Fruit fly (Drosophila melanogaster) whole organism, embryonic: ENCODE measurements around the gene CG32295.
A peak's percentile ranks its signal among the peaks of the same experiment; 100 is the strongest.

Experiments
- Asciz ChIP-seq: fragments of 200-800 bp; sonication (Bioruptor generic); optimal IDR thresholded peaks from 2 replicates; lab custom pipeline; 2017; ENCODE audit warnings: missing biosample characterization, mild to moderate bottlenecking, missing genetic modification characterization, missing genetic modification reagents
- B-H2 ChIP-seq: fragments of 200-800 bp; sonication (Bioruptor generic); optimal IDR thresholded peaks from 2 replicates; lab custom pipeline; 2018; ENCODE audit warnings: missing biosample characterization, mild to moderate bottlenecking, missing genetic modification characterization
- BEAF-32 ChIP-seq: fragments of 200-800 bp; sonication (Bioruptor generic); optimal IDR thresholded peaks from 3 replicates; lab custom pipeline; 2017; ENCODE audit warnings: missing biosample characterization, missing genetic modification characterization, mild to moderate bottlenecking, moderate library complexity, missing genetic modification reagents
- CG12299 ChIP-seq: fragments of 200-800 bp; sonication (Bioruptor generic); optimal IDR thresholded peaks from 2 replicates; lab custom pipeline; 2018; ENCODE audit warnings: missing biosample characterization, mild to moderate bottlenecking, missing genetic modification characterization
- CG12744 ChIP-seq: fragments of 200-800 bp; sonication (Bioruptor generic); optimal IDR thresholded peaks from 2 replicates; lab custom pipeline; 2016; ENCODE audit warnings: missing biosample characterization, missing genetic modification characterization
- CG13287 ChIP-seq: fragments of 200-800 bp; sonication (Bioruptor generic); IDR thresholded peaks from 2 replicates; pipeline ENCODE4 v1.3.6; 2022; ENCODE audit warnings: missing biosample characterization, missing genetic modification characterization; ENCODE audit not compliant: partially characterized antibody
- CG13624 ChIP-seq: fragments of 200-800 bp; sonication (Bioruptor generic); optimal IDR thresholded peaks from 2 replicates; lab custom pipeline; 2016; ENCODE audit warnings: missing biosample characterization, missing genetic modification characterization
- CG15269 ChIP-seq: fragments of 200-800 bp; sonication (Bioruptor generic); optimal IDR thresholded peaks from 2 replicates; lab custom pipeline; 2018; ENCODE audit warnings: missing biosample characterization, mild to moderate bottlenecking, missing genetic modification characterization, moderate library complexity
- CG15514 ChIP-seq: fragments of 200-800 bp; sonication (Bioruptor generic); optimal IDR thresholded peaks from 3 replicates; lab custom pipeline; 2017; ENCODE audit warnings: missing biosample characterization, missing genetic modification characterization, mild to moderate bottlenecking, moderate library complexity, missing genetic modification reagents
- CG17829 ChIP-seq: fragments of 200-800 bp; optimal IDR thresholded peaks from 2 replicates; lab custom pipeline; 2019; ENCODE audit warnings: missing biosample characterization, mild to moderate bottlenecking, missing genetic modification characterization, moderate library complexity
- CG34224 ChIP-seq: fragments of 200-800 bp; sonication (Bioruptor generic); IDR thresholded peaks from 3 replicates; pipeline ENCODE4 v1.3.6; 2022; ENCODE audit warnings: missing biosample characterization, missing genetic modification characterization; ENCODE audit not compliant: partially characterized antibody
- CG42726 ChIP-seq: fragments of 200-800 bp; sonication (Bioruptor generic); IDR thresholded peaks from 2 replicates; pipeline ENCODE4 v1.3.6; 2022; ENCODE audit warnings: missing biosample characterization, missing genetic modification characterization; ENCODE audit not compliant: partially characterized antibody
- CG4424 ChIP-seq: fragments of 200-800 bp; sonication (Bioruptor generic); optimal IDR thresholded peaks from 3 replicates; lab custom pipeline; 2016; ENCODE audit warnings: missing biosample characterization, missing genetic modification characterization
- CG6791 ChIP-seq: fragments of 200-800 bp; sonication (Bioruptor generic); IDR thresholded peaks from 3 replicates; pipeline ENCODE4 v1.3.6; 2022; ENCODE audit warnings: missing biosample characterization, missing genetic modification characterization; ENCODE audit not compliant: partially characterized antibody
- CG7963 ChIP-seq: fragments of 200-800 bp; sonication (Bioruptor generic); IDR thresholded peaks from 3 replicates; pipeline ENCODE4 v1.3.6; 2022; ENCODE audit warnings: missing biosample characterization, missing genetic modification characterization; ENCODE audit not compliant: partially characterized antibody
- CG8290 ChIP-seq, 3 experiments: fragments of 200-800 bp; sonication (Bioruptor generic); optimal IDR thresholded peaks; 2 replicates each; lab custom pipeline; 2016 to 2019; ENCODE audit warnings: missing biosample characterization in 3 of 3, missing genetic modification characterization in 3 of 3, mild to moderate bottlenecking in 2 of 3, moderate library complexity in 1 of 3
- CG8359 ChIP-seq: fragments of 200-800 bp; sonication (Bioruptor generic); optimal IDR thresholded peaks from 2 replicates; lab custom pipeline; 2017; ENCODE audit warnings: missing biosample characterization, mild to moderate bottlenecking, missing genetic modification characterization, borderline replicate concordance
- CHES-1-like ChIP-seq: fragments of 200-800 bp; sonication (Bioruptor generic); optimal IDR thresholded peaks from 2 replicates; lab custom pipeline; 2016; ENCODE audit warnings: missing biosample characterization, missing genetic modification characterization
- Dbx ChIP-seq: fragments of 200-800 bp; sonication (Bioruptor generic); IDR thresholded peaks from 3 replicates; pipeline ENCODE4 v1.3.6; 2022; ENCODE audit warnings: missing biosample characterization, missing genetic modification characterization
- Dp ChIP-seq: fragments of 200-800 bp; sonication (Bioruptor generic); optimal IDR thresholded peaks from 2 replicates; lab custom pipeline; 2018; ENCODE audit warnings: missing biosample characterization, mild to moderate bottlenecking, missing genetic modification characterization, moderate library complexity
- E2f2 ChIP-seq: fragments of 200-800 bp; sonication (Bioruptor generic); IDR thresholded peaks from 2 replicates; pipeline ENCODE4 v1.3.6; 2022; ENCODE audit warnings: missing biosample characterization, missing genetic modification characterization
- Fer3 ChIP-seq: fragments of 200-800 bp; sonication (Bioruptor generic); optimal IDR thresholded peaks from 2 replicates; lab custom pipeline; 2018; ENCODE audit warnings: missing biosample characterization, mild to moderate bottlenecking, missing genetic modification characterization, moderate library complexity
- HmgD ChIP-seq: fragments of 200-800 bp; sonication (Bioruptor generic); optimal IDR thresholded peaks from 3 replicates; lab custom pipeline; 2016; ENCODE audit warnings: missing biosample characterization, missing genetic modification characterization
- Myb ChIP-seq: fragments of 200-800 bp; sonication (Bioruptor generic); optimal IDR thresholded peaks from 2 replicates; lab custom pipeline; 2016; ENCODE audit warnings: missing biosample characterization, missing genetic modification characterization
- NC2β ChIP-seq: fragments of 200-800 bp; sonication (Bioruptor generic); optimal IDR thresholded peaks from 2 replicates; lab custom pipeline; 2016; ENCODE audit warnings: missing biosample characterization, missing genetic modification characterization
- PHDP ChIP-seq: fragments of 200-800 bp; sonication (Bioruptor generic); optimal IDR thresholded peaks from 3 replicates; lab custom pipeline; 2018; ENCODE audit warnings: missing biosample characterization, mild to moderate bottlenecking, missing genetic modification characterization, moderate library complexity
- ase ChIP-seq: fragments of 200-800 bp; sonication (Bioruptor generic); IDR thresholded peaks from 3 replicates; pipeline ENCODE4 v1.3.6; 2022; ENCODE audit warnings: missing biosample characterization, missing genetic modification characterization
- bbx ChIP-seq: fragments of 200-800 bp; sonication (Bioruptor generic); IDR thresholded peaks from 2 replicates; pipeline ENCODE4 v1.3.6; 2022; ENCODE audit warnings: missing biosample characterization, missing genetic modification characterization; ENCODE audit not compliant: partially characterized antibody
- chinmo ChIP-seq: fragments of 200-800 bp; sonication (Bioruptor generic); IDR thresholded peaks from 4 replicates; pipeline ENCODE4 v1.3.6; 2022; ENCODE audit warnings: missing biosample characterization, missing genetic modification characterization; ENCODE audit not compliant: partially characterized antibody
- chm ChIP-seq: fragments of 200-800 bp; sonication (Bioruptor generic); IDR thresholded peaks from 2 replicates; pipeline ENCODE4 v1.3.6; 2022; ENCODE audit warnings: missing biosample characterization, missing genetic modification characterization
- dati ChIP-seq: fragments of 200-800 bp; sonication (Bioruptor generic); IDR thresholded peaks from 2 replicates; pipeline ENCODE4 v1.3.6; 2022; ENCODE audit warnings: missing biosample characterization, missing genetic modification characterization
- dm ChIP-seq: fragments of 200-800 bp; sonication (Bioruptor generic); optimal IDR thresholded peaks from 3 replicates; lab custom pipeline; 2016; ENCODE audit warnings: missing biosample characterization, missing genetic modification characterization
- eve ChIP-seq, 2 experiments: fragments of >200 bp; optimal IDR thresholded peaks; 2 replicates each; lab custom pipeline; 2017; ENCODE audit warnings: missing biosample characterization in 2 of 2, missing genetic modification characterization in 2 of 2
- insv ChIP-seq, 2 experiments: fragments of 200-800 bp; sonication (Bioruptor generic); optimal IDR thresholded peaks; 3 replicates each; lab custom pipeline; 2016 to 2018; ENCODE audit warnings: missing biosample characterization in 2 of 2, missing genetic modification characterization in 2 of 2
- inv ChIP-seq: fragments of 200-800 bp; sonication (Bioruptor generic); IDR thresholded peaks from 2 replicates; pipeline ENCODE4 v1.3.6; 2022; ENCODE audit warnings: missing biosample characterization, missing genetic modification characterization; ENCODE audit not compliant: partially characterized antibody
- mam ChIP-seq: fragments of 200-800 bp; sonication (Bioruptor generic); optimal IDR thresholded peaks from 3 replicates; lab custom pipeline; 2016; ENCODE audit warnings: missing biosample characterization, missing genetic modification characterization
- pho ChIP-seq: fragments of 200-800 bp; sonication (Bioruptor generic); optimal IDR thresholded peaks from 2 replicates; lab custom pipeline; 2016; ENCODE audit warnings: missing biosample characterization, missing genetic modification characterization
- pita ChIP-seq: fragments of 200-800 bp; sonication (Bioruptor generic); optimal IDR thresholded peaks from 2 replicates; lab custom pipeline; 2017; ENCODE audit warnings: missing biosample characterization, mild to moderate bottlenecking, missing genetic modification characterization
- salm ChIP-seq: fragments of 200-800 bp; sonication (Bioruptor generic); optimal IDR thresholded peaks from 2 replicates; lab custom pipeline; 2018; ENCODE audit warnings: missing biosample characterization, mild to moderate bottlenecking, missing genetic modification characterization
- sens ChIP-seq: fragments of 200-800 bp; sonication (Bioruptor generic); peaks from one replicate; lab custom pipeline; 2016; ENCODE audit warnings: missing biosample characterization, missing genetic modification characterization
- so ChIP-seq: fragments of 200-800 bp; sonication (Bioruptor generic); IDR thresholded peaks from 3 replicates; pipeline ENCODE4 v1.3.6; 2022; ENCODE audit warnings: missing biosample characterization, missing genetic modification characterization
- stc ChIP-seq: fragments of 200-800 bp; sonication (Bioruptor generic); IDR thresholded peaks from 2 replicates; pipeline ENCODE4 v1.3.6; 2022; ENCODE audit warnings: missing biosample characterization, missing genetic modification characterization
- tin ChIP-seq: fragments of 200-800 bp; sonication (Bioruptor generic); optimal IDR thresholded peaks from 3 replicates; lab custom pipeline; 2016; ENCODE audit warnings: missing biosample characterization, missing genetic modification characterization
- tna ChIP-seq: fragments of 200-800 bp; sonication (Bioruptor generic); IDR thresholded peaks from 2 replicates; pipeline ENCODE4 v1.3.6; 2022; ENCODE audit warnings: missing biosample characterization, missing genetic modification characterization; ENCODE audit not compliant: partially characterized antibody
- trem ChIP-seq: fragments of 200-800 bp; optimal IDR thresholded peaks from 3 replicates; lab custom pipeline; 2019; ENCODE audit warnings: missing biosample characterization, mild to moderate bottlenecking, missing genetic modification characterization, moderate library complexity
- zen ChIP-seq: fragments of 200-800 bp; sonication (Bioruptor generic); optimal IDR thresholded peaks from 3 replicates; lab custom pipeline; 2018; ENCODE audit warnings: missing biosample characterization, mild to moderate bottlenecking, missing genetic modification characterization, moderate library complexity
- zen2 ChIP-seq: fragments of 200-800 bp; sonication (Bioruptor generic); IDR thresholded peaks from 3 replicates; pipeline ENCODE4 v1.3.6; 2022; ENCODE audit warnings: missing biosample characterization, missing genetic modification characterization; ENCODE audit not compliant: partially characterized antibody

Gene CG32295

DNA sequence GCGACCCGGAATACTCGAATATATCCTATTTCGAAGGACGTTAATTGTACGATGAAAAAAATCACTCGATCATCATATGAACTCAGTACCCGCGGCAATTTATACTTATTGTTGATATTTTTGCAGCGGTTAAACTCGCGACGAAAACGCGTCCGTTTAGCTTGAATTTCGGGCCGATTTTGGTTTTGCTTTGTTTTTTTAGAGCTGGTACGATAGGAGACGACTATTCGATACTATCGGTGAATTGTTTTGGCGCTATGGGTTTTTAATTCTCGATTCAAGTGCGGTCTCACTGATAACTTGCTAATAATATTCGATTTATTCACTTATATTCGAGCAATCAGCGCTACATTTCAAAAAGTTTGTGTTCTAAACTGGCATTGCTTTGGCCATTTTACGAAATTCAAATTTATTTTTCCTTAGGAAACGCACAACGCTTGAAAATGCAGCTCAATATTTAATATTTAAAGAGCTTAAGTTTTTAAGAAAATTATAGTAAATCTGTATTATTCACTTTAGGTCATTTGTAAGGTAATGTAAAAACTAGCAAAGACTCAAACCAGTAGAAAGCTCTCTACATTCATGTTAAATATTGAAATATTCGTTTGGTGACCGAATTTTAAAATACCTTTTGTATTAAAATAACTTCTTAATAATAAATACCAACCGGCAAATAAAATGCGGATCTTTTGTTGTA lies 27.5 kb upstream of the CG32295 start, which contains the start of gene Spn (continued):
- TF ChIP-seq CG15514 (GFP tag; lab: Kevin White, UChicago): peak; percentile 74
- peak; percentile 70 for TF ChIP-seq trem (tag; lab: Kevin White, UChicago)
- peak; percentile 92 for TF ChIP-seq CG7963 (GFP tag; lab: Robert Waterston, UW)
- TF ChIP-seq eve (GFP tag; optimal IDR thresholded peaks at IDR 0.05; lab: Kevin White, UChicago): no peak
- TF ChIP-seq pho: peak; percentile 40
- peak; percentile 38 for TF ChIP-seq CG12299 (tag; lab: Kevin White, UChicago)
- no peak for TF ChIP-seq tin (GFP tag; lab: Kevin White, UChicago)
- peak; percentile 41 for TF ChIP-seq CG13624 (GFP tag; lab: Kevin White, UChicago)
- TF ChIP-seq tna (GFP tag; lab: Robert Waterston, UW): peak; percentile 97
- TF ChIP-seq Fer3 (tag; lab: Kevin White, UChicago): no peak
- peak; percentile 58 for TF ChIP-seq pita (GFP tag; lab: Kevin White, UChicago)
- TF ChIP-seq Dp (GFP tag; lab: Kevin White, UChicago): peak; percentile 91
- TF ChIP-seq CG42726 (GFP tag; lab: Robert Waterston, UW): peak; percentile 98
- TF ChIP-seq Asciz (GFP tag; lab: Kevin White, UChicago): peak; percentile 6
- peak; percentile 99 for TF ChIP-seq BEAF-32
- TF ChIP-seq salm (tag; lab: Kevin White, UChicago): peak; percentile 50
- TF ChIP-seq PHDP (tag; lab: Kevin White, UChicago): peak; percentile 15
- TF ChIP-seq bbx (GFP tag; lab: Robert Waterston, UW): peak; percentile 99
- peak; percentile 100 for TF ChIP-seq CG8359 (GFP tag; lab: Kevin White, UChicago)
- peak; percentile 99 for TF ChIP-seq CG13287
- TF ChIP-seq CG8290 (GFP tag; optimal IDR thresholded peaks at IDR 0.05; lab: Kevin White, UChicago): no peak
- TF ChIP-seq CG8290 (tag; optimal IDR thresholded peaks at IDR 0.05; lab: Kevin White, UChicago): no peak
- peak; percentile 99 for TF ChIP-seq chinmo (GFP tag; lab: Robert Waterston, UW)
- TF ChIP-seq CG4424: peak; percentile 20
- peak; percentile 50 for TF ChIP-seq HmgD (GFP tag; lab: Kevin White, UChicago)
- TF ChIP-seq dati (GFP tag; lab: Robert Waterston, UW): no peak
- peak; percentile 32 for TF ChIP-seq CG17829 (tag; lab: Kevin White, UChicago)
- TF ChIP-seq zen: peak; percentile 46
- no peak for TF ChIP-seq ase (GFP tag; lab: Robert Waterston, UW)
- TF ChIP-seq so (GFP tag; lab: Robert Waterston, UW): 0 out of 3 replicates have a peak, but pooled peaks have one; percentile 19
- peak; percentile 90 for TF ChIP-seq sens (GFP tag; lab: Kevin White, UChicago)
- TF ChIP-seq insv (GFP tag; optimal IDR thresholded peaks at IDR 0.05; lab: Kevin White, UChicago): peak in 1 of 2 experiments; percentile 25
- TF ChIP-seq E2f2: peak; percentile 94
- peak; percentile 99 for TF ChIP-seq zen2 (GFP tag; lab: Robert Waterston, UW)
- TF ChIP-seq inv (GFP tag; lab: Robert Waterston, UW): peak; percentile 97
- TF ChIP-seq dm: no peak
- TF ChIP-seq CG6791 (GFP tag; lab: Robert Waterston, UW): peak; percentile 99
- peak; percentile 30 for TF ChIP-seq B-H2 (GFP tag; lab: Kevin White, UChicago)
- peak; percentile 9 for TF ChIP-seq CG12744 (GFP tag; lab: Kevin White, UChicago)
- TF ChIP-seq CG34224 (GFP tag; lab: Robert Waterston, UW): peak; percentile 98
- TF ChIP-seq mam (GFP tag; lab: Kevin White, UChicago): peak; percentile 25
- no peak; the same call in 1 of the 2 replicates for TF ChIP-seq stc (GFP tag; lab: Robert Waterston, UW)
- peak; percentile 82 for TF ChIP-seq chm (GFP tag; lab: Robert Waterston, UW)
- TF ChIP-seq Dbx: peak; percentile 63; the same call in 2 of the 3 replicates
- no peak for TF ChIP-seq CG15269 (tag; lab: Kevin White, UChicago)
- peak; percentile 13 for TF ChIP-seq NC2β (GFP tag; lab: Kevin White, UChicago)
- peak; percentile 75 for TF ChIP-seq Myb (GFP tag; lab: Kevin White, UChicago)
- peak; percentile 23 for TF ChIP-seq CHES-1-like (GFP tag; lab: Kevin White, UChicago)
